Fruit fly (Drosophila melanogaster) whole organism, embryonic: ENCODE results near the gene CG14720.

Experiments
- Aef1 ChIP-seq: fragments of 200-800 bp; sonication (Bioruptor generic); IDR thresholded peaks from 3 replicates; pipeline ENCODE4 v1.3.6; 2022; ENCODE audit warnings: missing biosample characterization, missing genetic modification characterization
- Atf3 ChIP-seq: fragments of 200-800 bp; sonication (Bioruptor generic); optimal IDR thresholded peaks from 3 replicates; lab custom pipeline; 2016; ENCODE audit warnings: missing biosample characterization, missing genetic modification characterization
- B-H2 ChIP-seq: fragments of 200-800 bp; sonication (Bioruptor generic); optimal IDR thresholded peaks from 2 replicates; lab custom pipeline; 2018; ENCODE audit warnings: missing biosample characterization, mild to moderate bottlenecking, missing genetic modification characterization
- C15 ChIP-seq: fragments of 200-800 bp; sonication (Bioruptor generic); IDR thresholded peaks from 3 replicates; pipeline ENCODE4 v1.3.6; 2022; ENCODE audit warnings: missing biosample characterization, missing genetic modification characterization
- CG10979 ChIP-seq: fragments of 200-800 bp; sonication (Bioruptor generic); optimal IDR thresholded peaks from 2 replicates; lab custom pipeline; 2018; ENCODE audit warnings: missing biosample characterization, mild to moderate bottlenecking, missing genetic modification characterization, moderate library complexity
- CG11085 ChIP-seq: fragments of 200-800 bp; sonication (Bioruptor generic); IDR thresholded peaks from 2 replicates; pipeline ENCODE4 v1.3.6; 2022; ENCODE audit warnings: missing biosample characterization, missing genetic modification characterization
- CG12071 ChIP-seq: fragments of 200-800 bp; sonication (Bioruptor generic); optimal IDR thresholded peaks from 3 replicates; lab custom pipeline; 2018; ENCODE audit warnings: missing biosample characterization, mild to moderate bottlenecking, missing genetic modification characterization
- CG12236 ChIP-seq: fragments of 200-800 bp; sonication (Bioruptor generic); optimal IDR thresholded peaks from 2 replicates; lab custom pipeline; 2016; ENCODE audit warnings: missing biosample characterization, missing genetic modification characterization
- CG13894 ChIP-seq: fragments of 200-800 bp; sonication (Bioruptor generic); optimal IDR thresholded peaks from 3 replicates; lab custom pipeline; 2018; ENCODE audit warnings: missing biosample characterization, mild to moderate bottlenecking, missing genetic modification characterization, moderate library complexity
- CG14050 ChIP-seq: fragments of 200-800 bp; sonication (Bioruptor generic); IDR thresholded peaks from 3 replicates; pipeline ENCODE4 v1.3.6; 2022; ENCODE audit warnings: missing biosample characterization, missing genetic modification characterization
- CG14860 ChIP-seq: fragments of 200-800 bp; sonication (Bioruptor generic); IDR thresholded peaks from 3 replicates; pipeline ENCODE4 v1.3.6; 2022; ENCODE audit warnings: missing biosample characterization, missing genetic modification characterization; ENCODE audit not compliant: partially characterized antibody
- CG15601 ChIP-seq: fragments of 200-800 bp; sonication (Bioruptor generic); optimal IDR thresholded peaks from 3 replicates; lab custom pipeline; 2019; ENCODE audit warnings: missing biosample characterization, mild to moderate bottlenecking, missing genetic modification characterization, moderate library complexity
- CG1647 ChIP-seq: fragments of 200-800 bp; sonication (Bioruptor generic); optimal IDR thresholded peaks from 3 replicates; lab custom pipeline; 2016; ENCODE audit warnings: missing biosample characterization, missing genetic modification characterization
- CG18011 ChIP-seq: fragments of 200-800 bp; sonication (Bioruptor generic); optimal IDR thresholded peaks from 2 replicates; lab custom pipeline; 2017; ENCODE audit warnings: missing biosample characterization, missing genetic modification characterization, mild to moderate bottlenecking, moderate library complexity, missing genotype
- CG18764 ChIP-seq: fragments of 200-800 bp; sonication (Bioruptor generic); optimal IDR thresholded peaks from 3 replicates; lab custom pipeline; 2016; ENCODE audit warnings: missing biosample characterization, missing genetic modification characterization
- CG2120 ChIP-seq: fragments of 200-800 bp; sonication (Bioruptor generic); optimal IDR thresholded peaks from 3 replicates; lab custom pipeline; 2016; ENCODE audit warnings: missing biosample characterization, missing genetic modification characterization
- CG30020 ChIP-seq: fragments of 200-800 bp; optimal IDR thresholded peaks from 2 replicates; lab custom pipeline; 2019; ENCODE audit warnings: missing biosample characterization, mild to moderate bottlenecking, missing genetic modification characterization, moderate library complexity
- CG4730 ChIP-seq: fragments of 200-800 bp; sonication (Bioruptor generic); IDR thresholded peaks from 2 replicates; pipeline ENCODE4 v1.3.6; 2022; ENCODE audit warnings: missing biosample characterization, missing genetic modification characterization
- CG4820 ChIP-seq: fragments of 200-800 bp; sonication (Bioruptor generic); optimal IDR thresholded peaks from 3 replicates; lab custom pipeline; 2016; ENCODE audit warnings: missing biosample characterization, missing genetic modification characterization
- CG6272 ChIP-seq: fragments of 200-800 bp; sonication (Bioruptor generic); IDR thresholded peaks from 2 replicates; pipeline ENCODE4 v1.3.6; 2022; ENCODE audit warnings: missing biosample characterization, missing genetic modification characterization
- CG7357 ChIP-seq: fragments of 200-800 bp; sonication (Bioruptor generic); IDR thresholded peaks from 3 replicates; pipeline ENCODE4 v1.3.6; 2022; ENCODE audit warnings: missing biosample characterization, missing genetic modification characterization
- CG7556 ChIP-seq: fragments of 200-800 bp; sonication (Bioruptor generic); optimal IDR thresholded peaks from 2 replicates; lab custom pipeline; 2017; ENCODE audit warnings: missing biosample characterization, mild to moderate bottlenecking, missing genetic modification characterization
- CG7839 ChIP-seq: fragments of 200-800 bp; sonication (Bioruptor generic); optimal IDR thresholded peaks from 3 replicates; lab custom pipeline; 2018; ENCODE audit warnings: missing biosample characterization, mild to moderate bottlenecking, missing genetic modification characterization, moderate library complexity
- Dad ChIP-seq: fragments of 200-800 bp; sonication (Bioruptor generic); optimal IDR thresholded peaks from 3 replicates; lab custom pipeline; 2016; ENCODE audit warnings: missing biosample characterization, missing genetic modification characterization
- Dref ChIP-seq: fragments of 200-800 bp; sonication (Bioruptor generic); IDR thresholded peaks from 2 replicates; pipeline ENCODE4 v1.3.6; 2022; ENCODE audit warnings: missing biosample characterization, missing genetic modification characterization
- HLH4C ChIP-seq: fragments of 200-800 bp; sonication (Bioruptor generic); IDR thresholded peaks from 3 replicates; pipeline ENCODE4 v1.3.6; 2022; ENCODE audit warnings: missing biosample characterization, missing genetic modification characterization; ENCODE audit not compliant: partially characterized antibody
- Hr78 ChIP-seq, 2 experiments: fragments of 200-800 bp in 1 of 2; fragments of >200 bp in 1 of 2; sonication (Bioruptor generic) in 1 of 2; optimal IDR thresholded peaks; 2 replicates each; lab custom pipeline; 2017 to 2019; ENCODE audit warnings: missing biosample characterization in 2 of 2, missing genetic modification characterization in 2 of 2, mild to moderate bottlenecking in 1 of 2, moderate library complexity in 1 of 2
- Jarid2 ChIP-seq: fragments of 200-800 bp; sonication (Bioruptor generic); optimal IDR thresholded peaks from 3 replicates; lab custom pipeline; 2017; ENCODE audit warnings: mild to moderate bottlenecking, missing biosample characterization, missing genetic modification reagents, missing genetic modification characterization
- MESR4 ChIP-seq: fragments of 200-800 bp; sonication (Bioruptor generic); optimal IDR thresholded peaks from 2 replicates; lab custom pipeline; 2018; ENCODE audit warnings: missing biosample characterization, mild to moderate bottlenecking, missing genetic modification characterization, moderate library complexity
- Nf-YC ChIP-seq: fragments of 200-800 bp; optimal IDR thresholded peaks from 3 replicates; lab custom pipeline; 2019; ENCODE audit warnings: missing biosample characterization, mild to moderate bottlenecking, missing genetic modification characterization, moderate library complexity
- Six4 ChIP-seq: fragments of 200-800 bp; sonication (Bioruptor generic); optimal IDR thresholded peaks from 2 replicates; lab custom pipeline; 2016; ENCODE audit warnings: missing biosample characterization, missing genetic modification characterization
- Sox102F ChIP-seq: fragments of 200-800 bp; sonication (Bioruptor generic); optimal IDR thresholded peaks from 2 replicates; lab custom pipeline; 2018; ENCODE audit warnings: missing biosample characterization, mild to moderate bottlenecking, missing genetic modification characterization, moderate library complexity
- Sry-δ ChIP-seq: fragments of 200-800 bp; sonication (Bioruptor generic); optimal IDR thresholded peaks from 2 replicates; lab custom pipeline; 2016; ENCODE audit warnings: missing biosample characterization, missing genetic modification characterization
- Taf1 ChIP-seq: fragments of 200-800 bp; sonication (Bioruptor generic); IDR thresholded peaks from 2 replicates; pipeline ENCODE4 v1.3.6; 2022; ENCODE audit warnings: missing biosample characterization, missing genetic modification characterization
- corto ChIP-seq: fragments of 200-800 bp; sonication (Bioruptor generic); optimal IDR thresholded peaks from 2 replicates; lab custom pipeline; 2016; ENCODE audit warnings: missing biosample characterization, mild to moderate bottlenecking, missing genetic modification characterization, moderate library complexity
- crc ChIP-seq: fragments of 200-800 bp; sonication (Bioruptor generic); optimal IDR thresholded peaks from 2 replicates; lab custom pipeline; 2016; ENCODE audit warnings: missing biosample characterization, missing genetic modification characterization
- crol ChIP-seq: fragments of 200-800 bp; sonication (Bioruptor generic); IDR thresholded peaks from 2 replicates; pipeline ENCODE4 v1.3.6; 2022; ENCODE audit warnings: missing biosample characterization, missing genetic modification characterization
- dmrt99B ChIP-seq: fragments of 200-800 bp; sonication (Bioruptor generic); optimal IDR thresholded peaks from 2 replicates; lab custom pipeline; 2018; ENCODE audit warnings: missing biosample characterization, mild to moderate bottlenecking, missing genetic modification characterization, moderate library complexity
- gfzf ChIP-seq: fragments of 200-800 bp; sonication (Bioruptor generic); optimal IDR thresholded peaks from 2 replicates; lab custom pipeline; 2016; ENCODE audit warnings: missing biosample characterization, mild to moderate bottlenecking, missing genetic modification characterization, moderate library complexity
- kay ChIP-seq: fragments of 200-800 bp; sonication (Bioruptor generic); optimal IDR thresholded peaks from 2 replicates; lab custom pipeline; 2016; ENCODE audit warnings: missing biosample characterization, missing genetic modification characterization
- knrl ChIP-seq: fragments of 200-800 bp; sonication (Bioruptor generic); IDR thresholded peaks from 3 replicates; pipeline ENCODE4 v1.3.6; 2022; ENCODE audit warnings: missing biosample characterization, missing genetic modification characterization; ENCODE audit not compliant: partially characterized antibody
- mam ChIP-seq: fragments of 200-800 bp; sonication (Bioruptor generic); optimal IDR thresholded peaks from 3 replicates; lab custom pipeline; 2016; ENCODE audit warnings: missing biosample characterization, missing genetic modification characterization
- pan ChIP-seq, 4 experiments: fragments of >200 bp in 3 of 4; fragments of 200-800 bp in 1 of 4; sonication (Bioruptor generic) in 1 of 4; optimal IDR thresholded peaks in 3 of 4; IDR thresholded peaks in 1 of 4; 2 replicates each; pipeline versions ENCODE4 v1.3.6 to Lab custom; 2017 to 2022; ENCODE audit warnings: missing biosample characterization in 2 of 4, missing genetic modification characterization in 2 of 4, mixed read lengths in 1 of 4
- pnt ChIP-seq: fragments of 200-800 bp; sonication (Bioruptor generic); optimal IDR thresholded peaks from 3 replicates; lab custom pipeline; 2016; ENCODE audit warnings: missing biosample characterization, missing genetic modification characterization
- pum ChIP-seq: fragments of 200-800 bp; sonication (Bioruptor generic); optimal IDR thresholded peaks from 2 replicates; lab custom pipeline; 2016; ENCODE audit warnings: missing biosample characterization, missing genetic modification characterization
- pzg ChIP-seq: fragments of 200-800 bp; sonication (Bioruptor generic); optimal IDR thresholded peaks from 3 replicates; lab custom pipeline; 2018; ENCODE audit warnings: missing biosample characterization, mild to moderate bottlenecking, missing genetic modification characterization, moderate library complexity
- tup ChIP-seq: fragments of 200-800 bp; sonication (Bioruptor generic); optimal IDR thresholded peaks from 2 replicates; lab custom pipeline; 2016; ENCODE audit warnings: missing biosample characterization, mild to moderate bottlenecking, missing genetic modification characterization, moderate library complexity
- vvl ChIP-seq: fragments of 200-800 bp; sonication (Bioruptor generic); IDR thresholded peaks from 2 replicates; pipeline ENCODE4 v1.3.6; 2022; ENCODE audit warnings: missing biosample characterization, missing genetic modification characterization
- wek ChIP-seq: fragments of 200-800 bp; sonication (Bioruptor generic); optimal IDR thresholded peaks from 3 replicates; lab custom pipeline; 2018; ENCODE audit warnings: missing biosample characterization, mild to moderate bottlenecking, missing genetic modification characterization, moderate library complexity

The CG14720 gene

dm6 chr3R:11673955-11674663, 37.4 kb upstream of the CG14720 start, which contains the start of gene CG14715 (continued):
- TF ChIP-seq wek (GFP tag; lab: Kevin White, UChicago) (no peak), Dad (GFP tag; lab: Kevin White, UChicago) (peak; percentile 29), CG2120 (peak; percentile 67), CG15601 (peak; percentile 57), Jarid2 (GFP tag; lab: Kevin White, UChicago) (no peak), CG12071 (GFP tag; lab: Kevin White, UChicago) (no peak), CG14050 (GFP tag; lab: Robert Waterston, UW) (no peak), Atf3 (peak; percentile 38), vvl (peak; percentile 70), pum (peak; percentile 37), corto (no peak), CG6272 (no peak), Sox102F (GFP tag; lab: Kevin White, UChicago) (peak; percentile 51), pzg (GFP tag; lab: Kevin White, UChicago) (peak; percentile 56), CG4820 (GFP tag; lab: Kevin White, UChicago) (peak; percentile 19), CG7556 (GFP tag; lab: Kevin White, UChicago) (peak; percentile 7), C15 (GFP tag; lab: Robert Waterston, UW) (no peak), CG12236 (GFP tag; lab: Kevin White, UChicago) (peak; percentile 9), CG13894 (tag; lab: Kevin White, UChicago) (peak; percentile 4), CG1647 (no peak), crol (GFP tag; lab: Robert Waterston, UW) (no peak), CG18011 (GFP tag; lab: Kevin White, UChicago) (no peak), crc (GFP tag; lab: Kevin White, UChicago) (no peak), HLH4C (GFP tag; lab: Robert Waterston, UW) (no peak), tup (GFP tag; lab: Kevin White, UChicago) (no peak), MESR4 (peak; percentile 49), gfzf (GFP tag; lab: Kevin White, UChicago) (peak; percentile 85), CG10979 (tag; lab: Kevin White, UChicago) (peak; percentile 16), CG30020 (peak; percentile 55), pan (optimal IDR thresholded peaks at IDR 0.05; lab: Kevin White, UChicago) (no peak), pan (GFP tag; optimal IDR thresholded peaks at IDR 0.05 in 1 of 2, IDR thresholded peaks at IDR 0.05 in 1 of 2) (peak in 1 of 2 experiments; percentile 58), knrl (peak; percentile 65), Six4 (GFP tag; lab: Kevin White, UChicago) (no peak), CG7839 (tag; lab: Kevin White, UChicago) (peak; percentile 48), Taf1 (GFP tag; lab: Robert Waterston, UW) (no peak), Aef1 (no peak), CG14860 (GFP tag; lab: Robert Waterston, UW) (no peak), kay (GFP tag; lab: Kevin White, UChicago) (peak; percentile 11), Sry-δ (GFP tag; lab: Kevin White, UChicago) (peak; percentile 63), Nf-YC (tag; lab: Kevin White, UChicago) (peak; percentile 46), pnt (GFP tag; lab: Kevin White, UChicago) (peak; percentile 55), dmrt99B (tag; lab: Kevin White, UChicago) (peak; percentile 5), CG7357 (GFP tag; lab: Robert Waterston, UW) (peak; percentile 98), B-H2 (GFP tag; lab: Kevin White, UChicago) (no peak), Hr78 (GFP tag; optimal IDR thresholded peaks at IDR 0.05; lab: Kevin White, UChicago) (no peak), CG4730 (GFP tag; lab: Robert Waterston, UW) (no peak), CG18764 (peak; percentile 8), CG11085 (GFP tag; lab: Robert Waterston, UW) (no peak), Dref (GFP tag; lab: Robert Waterston, UW) (no peak), mam (GFP tag; lab: Kevin White, UChicago) (peak; percentile 44)
